Worm (Caenorhabditis elegans) whole organism, L2 larva: ENCODE results near the gene col-110.

Experiments
- ZK546.5 ChIP-seq: sonication (generic microtip); optimal IDR thresholded peaks from 2 replicates; lab custom pipeline; 2017; ENCODE audit warnings: missing biosample characterization, missing genetic modification characterization
- aly-2 ChIP-seq: fragments of 150-350 bp; optimal IDR thresholded peaks from 2 replicates; lab custom pipeline; 2014; ENCODE audit warnings: missing biosample characterization, missing genetic modification characterization
- elt-3 ChIP-seq: sonication (generic microtip); optimal IDR thresholded peaks from 2 replicates; lab custom pipeline; 2017; ENCODE audit warnings: missing biosample characterization, missing genetic modification characterization
- lin-11 ChIP-seq: fragments of 150-350 bp; sonication (generic microtip); optimal IDR thresholded peaks from 2 replicates; lab custom pipeline; 2014; ENCODE audit warnings: missing biosample characterization, missing genetic modification characterization, inconsistent platforms, mixed read lengths
- lin-13 ChIP-seq: fragments of 150-350 bp; optimal IDR thresholded peaks from 2 replicates; lab custom pipeline; 2014; ENCODE audit warnings: missing biosample characterization, missing genetic modification reagents, missing genetic modification characterization
- lsy-2 ChIP-seq, 2 experiments: fragments of 150-350 bp in 1 of 2; sonication (generic microtip) in 1 of 2; optimal IDR thresholded peaks; 2 replicates each; lab custom pipeline; 2014 to 2017; ENCODE audit warnings: missing biosample characterization in 2 of 2, missing genetic modification characterization in 2 of 2
- mbf-1 ChIP-seq: sonication (generic microtip); optimal IDR thresholded peaks from 2 replicates; lab custom pipeline; 2017; ENCODE audit warnings: missing biosample characterization, missing genetic modification characterization
- nhr-11 ChIP-seq: fragments of 150-350 bp; optimal IDR thresholded peaks from 2 replicates; lab custom pipeline; 2014; ENCODE audit warnings: missing biosample characterization, missing genetic modification characterization
- nhr-23 ChIP-seq: fragments of 150-350 bp; optimal IDR thresholded peaks from 2 replicates; lab custom pipeline; 2014; ENCODE audit warnings: missing biosample characterization, missing genetic modification reagents, missing genetic modification characterization
- sem-4 ChIP-seq: fragments of 150-350 bp; optimal IDR thresholded peaks from 2 replicates; lab custom pipeline; 2014; ENCODE audit warnings: missing biosample characterization, missing genetic modification reagents, missing genetic modification characterization
- ztf-11 ChIP-seq: sonication (generic microtip); optimal IDR thresholded peaks from 2 replicates; lab custom pipeline; 2017; ENCODE audit warnings: missing biosample characterization, missing genetic modification characterization

DNA sequence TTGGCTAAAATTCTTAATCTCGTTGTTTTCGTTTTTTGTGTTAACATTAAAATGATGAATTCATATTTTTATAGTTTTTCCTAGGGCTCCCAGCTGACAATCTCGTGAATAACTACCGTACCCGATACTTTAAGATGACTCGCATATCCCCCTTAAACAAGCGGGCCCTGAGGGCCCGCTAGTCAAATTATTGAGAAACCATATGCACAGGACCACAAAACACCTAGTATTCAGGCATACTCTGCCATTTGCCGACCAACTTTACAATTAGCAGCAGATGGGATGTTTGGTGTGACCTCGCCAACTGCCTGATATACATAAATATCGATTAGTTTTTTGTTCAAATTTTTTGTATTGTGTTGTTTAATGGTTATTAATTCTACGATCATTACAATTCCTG lies 12.6 kb downstream of the col-110 start, which contains the start of gene F19C7.3:
- no peak for TF ChIP-seq lsy-2 (tag; optimal IDR thresholded peaks at IDR 0.05; lab: Kevin White, UChicago)
- no peak for TF ChIP-seq sem-4 (tag; lab: Kevin White, UChicago)
- no peak for TF ChIP-seq aly-2
- no peak for TF ChIP-seq lin-11 (tag; lab: Kevin White, UChicago)
- no peak for TF ChIP-seq mbf-1
- TF ChIP-seq nhr-23 (tag; lab: Kevin White, UChicago): no peak
- TF ChIP-seq ztf-11: no peak
- no peak for TF ChIP-seq ZK546.5 (tag; lab: Kevin White, UChicago)
- TF ChIP-seq nhr-11: no peak
- TF ChIP-seq elt-3 (tag; lab: Kevin White, UChicago): no peak
- no peak for TF ChIP-seq lin-13 (GFP tag; lab: Kevin White, UChicago)
